Worm (Caenorhabditis elegans) whole organism, L4/young adult: ENCODE data around the gene hlh-34.

Source experiments
- W03F9.2 ChIP-seq: fragments of 150-350 bp; optimal IDR thresholded peaks from 2 replicates; lab custom pipeline; 2014; ENCODE audit warnings: missing biosample characterization, missing genetic modification characterization
- dao-5 ChIP-seq: sonication (generic microtip); optimal IDR thresholded peaks from 2 replicates; lab custom pipeline; 2016; ENCODE audit warnings: missing genotype, missing genetic modification characterization, moderate library complexity, missing compliant biosample characterization

- TF ChIP-seq W03F9.2, result no peak
- no peak for TF ChIP-seq dao-5 (tag; lab: Kevin White, UChicago)
Observed at ce11 chrV:13665089-13665488, 42.1 kb downstream of the hlh-34 start, which contains the start of gene rde-12.
